Fruit fly (Drosophila melanogaster) whole organism, embryonic: ENCODE measurements around the gene CG4570.

Experiments
- Atf3 ChIP-seq: fragments of 200-800 bp; sonication (Bioruptor generic); optimal IDR thresholded peaks from 3 replicates; lab custom pipeline; 2016; ENCODE audit warnings: missing biosample characterization, missing genetic modification characterization
- Atf6 ChIP-seq: fragments of 200-800 bp; sonication (Bioruptor generic); IDR thresholded peaks from 2 replicates; pipeline ENCODE4 v1.3.6; 2022; ENCODE audit warnings: missing biosample characterization, missing genetic modification characterization
- Bdp1 ChIP-seq: fragments of 200-800 bp; sonication (Bioruptor generic); optimal IDR thresholded peaks from 3 replicates; lab custom pipeline; 2016; ENCODE audit warnings: missing biosample characterization, missing genetic modification characterization
- CG10462 ChIP-seq: fragments of 200-800 bp; sonication (Bioruptor generic); optimal IDR thresholded peaks from 2 replicates; lab custom pipeline; 2016; ENCODE audit warnings: missing biosample characterization, missing genetic modification characterization
- CG15073 ChIP-seq: fragments of 200-800 bp; sonication (Bioruptor generic); optimal IDR thresholded peaks from 2 replicates; lab custom pipeline; 2016; ENCODE audit warnings: missing biosample characterization, missing genetic modification characterization
- CG1603 ChIP-seq: fragments of 200-800 bp; sonication (Bioruptor generic); optimal IDR thresholded peaks from 2 replicates; lab custom pipeline; 2019; ENCODE audit warnings: missing biosample characterization, mild to moderate bottlenecking, missing genetic modification characterization, moderate library complexity
- CG16863 ChIP-seq: fragments of 200-800 bp; sonication (Bioruptor generic); optimal IDR thresholded peaks from 3 replicates; lab custom pipeline; 2016; ENCODE audit warnings: missing biosample characterization, missing genetic modification characterization
- CG17186 ChIP-seq: fragments of 200-800 bp; sonication (Bioruptor generic); optimal IDR thresholded peaks from 3 replicates; lab custom pipeline; 2017; ENCODE audit warnings: missing biosample characterization, missing genetic modification reagents, missing genetic modification characterization
- CG17802 ChIP-seq: fragments of 200-800 bp; sonication (Bioruptor generic); optimal IDR thresholded peaks from 2 replicates; lab custom pipeline; 2018; ENCODE audit warnings: missing biosample characterization, mild to moderate bottlenecking, missing genetic modification characterization, moderate library complexity
- CG2129 ChIP-seq: fragments of 200-800 bp; sonication (Bioruptor generic); IDR thresholded peaks from 2 replicates; pipeline ENCODE4 v1.3.6; 2022; ENCODE audit warnings: missing biosample characterization, missing genetic modification characterization; ENCODE audit not compliant: partially characterized antibody
- CG4282 ChIP-seq: fragments of 200-800 bp; sonication (Bioruptor generic); optimal IDR thresholded peaks from 2 replicates; lab custom pipeline; 2016; ENCODE audit warnings: missing biosample characterization, missing genetic modification characterization
- CG4707 ChIP-seq: fragments of 200-800 bp; sonication (Bioruptor generic); optimal IDR thresholded peaks from 2 replicates; lab custom pipeline; 2018; ENCODE audit warnings: missing biosample characterization, mild to moderate bottlenecking, missing genetic modification characterization, moderate library complexity
- CG5953 ChIP-seq: fragments of 200-800 bp; sonication (Bioruptor generic); IDR thresholded peaks from 2 replicates; pipeline ENCODE4 v1.3.6; 2022; ENCODE audit warnings: missing biosample characterization, missing genetic modification characterization
- CG6654 ChIP-seq: fragments of 200-800 bp; sonication (Bioruptor generic); optimal IDR thresholded peaks from 2 replicates; lab custom pipeline; 2017; ENCODE audit warnings: missing biosample characterization, mild to moderate bottlenecking, missing genetic modification characterization
- CG7745 ChIP-seq: fragments of 200-800 bp; sonication (Bioruptor generic); optimal IDR thresholded peaks from 2 replicates; lab custom pipeline; 2018; ENCODE audit warnings: missing biosample characterization, mild to moderate bottlenecking, missing genetic modification characterization, moderate library complexity
- CG7987 ChIP-seq: fragments of 200-800 bp; sonication (Bioruptor generic); optimal IDR thresholded peaks from 2 replicates; lab custom pipeline; 2018; ENCODE audit warnings: missing biosample characterization, mild to moderate bottlenecking, missing genetic modification characterization, moderate library complexity
- CG8944 ChIP-seq: fragments of 200-800 bp; sonication (Bioruptor generic); optimal IDR thresholded peaks from 3 replicates; lab custom pipeline; 2016; ENCODE audit warnings: missing biosample characterization, missing genetic modification characterization
- CTCF ChIP-seq: fragments of 200-800 bp; sonication (Bioruptor generic); optimal IDR thresholded peaks from 2 replicates; lab custom pipeline; 2017; ENCODE audit warnings: missing biosample characterization, mild to moderate bottlenecking, missing genetic modification characterization, moderate library complexity
- Chrac-16 ChIP-seq: fragments of 200-800 bp; sonication (Bioruptor generic); optimal IDR thresholded peaks from 3 replicates; lab custom pipeline; 2016; ENCODE audit warnings: missing biosample characterization, missing genetic modification characterization
- Dp ChIP-seq: fragments of 200-800 bp; sonication (Bioruptor generic); optimal IDR thresholded peaks from 2 replicates; lab custom pipeline; 2018; ENCODE audit warnings: missing biosample characterization, mild to moderate bottlenecking, missing genetic modification characterization, moderate library complexity
- E2f1 ChIP-seq: fragments of 200-800 bp; sonication (Bioruptor generic); IDR thresholded peaks from 2 replicates; pipeline ENCODE4 v1.3.6; 2022; ENCODE audit warnings: missing biosample characterization, missing genetic modification characterization
- ERR ChIP-seq: fragments of 200-800 bp; sonication (Bioruptor generic); optimal IDR thresholded peaks from 2 replicates; lab custom pipeline; 2016; ENCODE audit warnings: missing biosample characterization, missing genetic modification characterization
- H2.0 ChIP-seq: fragments of 200-800 bp; sonication (Bioruptor generic); IDR thresholded peaks from 2 replicates; pipeline ENCODE4 v1.3.6; 2022; ENCODE audit warnings: missing biosample characterization, missing genetic modification characterization
- Meics ChIP-seq: fragments of 200-800 bp; sonication (Bioruptor generic); optimal IDR thresholded peaks from 2 replicates; lab custom pipeline; 2017; ENCODE audit warnings: missing biosample characterization, mild to moderate bottlenecking, missing genetic modification characterization
- NK7.1 ChIP-seq: fragments of 200-800 bp; sonication (Bioruptor generic); optimal IDR thresholded peaks from 3 replicates; lab custom pipeline; 2016; ENCODE audit warnings: missing biosample characterization, missing genetic modification characterization
- Neu2 ChIP-seq: fragments of 200-800 bp; sonication (Bioruptor generic); optimal IDR thresholded peaks from 3 replicates; lab custom pipeline; 2016; ENCODE audit warnings: missing biosample characterization, missing genetic modification characterization, borderline replicate concordance
- Nf-YB ChIP-seq: fragments of 200-800 bp; sonication (Bioruptor generic); optimal IDR thresholded peaks from 3 replicates; lab custom pipeline; 2019; ENCODE audit warnings: missing biosample characterization, mild to moderate bottlenecking, missing genetic modification characterization, moderate library complexity
- Spps ChIP-seq: fragments of 200-800 bp; sonication (Bioruptor generic); optimal IDR thresholded peaks from 2 replicates; lab custom pipeline; 2018; ENCODE audit warnings: missing biosample characterization, mild to moderate bottlenecking, missing genetic modification characterization
- Sry-β ChIP-seq: fragments of 200-800 bp; sonication (Bioruptor generic); optimal IDR thresholded peaks from 2 replicates; lab custom pipeline; 2018; ENCODE audit warnings: missing biosample characterization, mild to moderate bottlenecking, missing genetic modification characterization, moderate library complexity
- Xrp1 ChIP-seq: fragments of 200-800 bp; sonication (Bioruptor generic); IDR thresholded peaks from 2 replicates; pipeline ENCODE4 v1.3.6; 2022; ENCODE audit warnings: missing biosample characterization, missing genetic modification characterization
- ap ChIP-seq: fragments of 200-800 bp; sonication (Bioruptor generic); IDR thresholded peaks from 2 replicates; pipeline ENCODE4 v1.3.6; 2022; ENCODE audit warnings: missing biosample characterization, missing genetic modification characterization
- chm ChIP-seq: fragments of 200-800 bp; sonication (Bioruptor generic); IDR thresholded peaks from 2 replicates; pipeline ENCODE4 v1.3.6; 2022; ENCODE audit warnings: missing biosample characterization, missing genetic modification characterization
- da ChIP-seq: fragments of 200-800 bp; sonication (Bioruptor generic); optimal IDR thresholded peaks from 2 replicates; lab custom pipeline; 2016; ENCODE audit warnings: missing biosample characterization, missing genetic modification characterization
- dm ChIP-seq: fragments of 200-800 bp; sonication (Bioruptor generic); optimal IDR thresholded peaks from 3 replicates; lab custom pipeline; 2016; ENCODE audit warnings: missing biosample characterization, missing genetic modification characterization
- dpn ChIP-seq, 2 experiments: fragments of 200-800 bp; sonication (Bioruptor generic); optimal IDR thresholded peaks; 3 replicates each; lab custom pipeline; 2016; ENCODE audit warnings: missing biosample characterization in 2 of 2, missing genetic modification characterization in 2 of 2
- ems ChIP-seq: fragments of 200-800 bp; sonication (Bioruptor generic); optimal IDR thresholded peaks from 3 replicates; lab custom pipeline; 2016; ENCODE audit warnings: missing biosample characterization, missing genetic modification characterization
- eve ChIP-seq, 2 experiments: fragments of >200 bp; optimal IDR thresholded peaks; 2 replicates each; lab custom pipeline; 2017; ENCODE audit warnings: missing biosample characterization in 2 of 2, missing genetic modification characterization in 2 of 2
- hbn ChIP-seq: fragments of 200-800 bp; sonication (Bioruptor generic); IDR thresholded peaks from 2 replicates; pipeline ENCODE4 v1.3.6; 2022; ENCODE audit warnings: missing biosample characterization, missing genetic modification characterization; ENCODE audit not compliant: partially characterized antibody
- lbe ChIP-seq: fragments of 200-800 bp; sonication (Bioruptor generic); optimal IDR thresholded peaks from 2 replicates; lab custom pipeline; 2016; ENCODE audit warnings: missing biosample characterization, mild to moderate bottlenecking, missing genetic modification characterization
- lilli ChIP-seq: fragments of 200-800 bp; sonication (Bioruptor generic); optimal IDR thresholded peaks from 3 replicates; lab custom pipeline; 2016; ENCODE audit warnings: missing biosample characterization, missing genetic modification characterization
- otp ChIP-seq: fragments of 200-800 bp; sonication (Bioruptor generic); IDR thresholded peaks from 3 replicates; pipeline ENCODE4, ENCODE4 v1.3.6; 2022; ENCODE audit warnings: missing biosample characterization, missing genetic modification characterization
- p53 ChIP-seq: fragments of 200-800 bp; sonication (Bioruptor generic); optimal IDR thresholded peaks from 2 replicates; lab custom pipeline; 2016; ENCODE audit warnings: missing biosample characterization, missing genetic modification characterization
- pnt ChIP-seq: fragments of 200-800 bp; sonication (Bioruptor generic); optimal IDR thresholded peaks from 3 replicates; lab custom pipeline; 2016; ENCODE audit warnings: missing biosample characterization, missing genetic modification characterization
- psq ChIP-seq: fragments of 200-800 bp; sonication (Bioruptor generic); optimal IDR thresholded peaks from 2 replicates; lab custom pipeline; 2017; ENCODE audit warnings: missing biosample characterization, missing genetic modification characterization
- ranshi ChIP-seq: fragments of 200-800 bp; sonication (Bioruptor generic); IDR thresholded peaks from 2 replicates; pipeline ENCODE4 v1.3.6; 2022; ENCODE audit warnings: missing biosample characterization, missing genetic modification characterization
- repo ChIP-seq: fragments of 200-800 bp; sonication (Bioruptor generic); optimal IDR thresholded peaks from 2 replicates; lab custom pipeline; 2016; ENCODE audit warnings: missing biosample characterization, missing genetic modification characterization
- sob ChIP-seq: fragments of 200-800 bp; sonication (Bioruptor generic); IDR thresholded peaks from 2 replicates; pipeline ENCODE4 v1.3.6; 2022; ENCODE audit warnings: missing biosample characterization, missing genetic modification characterization
- tll ChIP-seq, 2 experiments: fragments of 200-800 bp in 1 of 2; fragments of >200 bp in 1 of 2; sonication (Bioruptor generic) in 1 of 2; optimal IDR thresholded peaks; 2 replicates each; lab custom pipeline; 2017 to 2019; ENCODE audit warnings: missing biosample characterization in 2 of 2, missing genetic modification characterization in 2 of 2, mild to moderate bottlenecking in 1 of 2, moderate library complexity in 1 of 2
- trem ChIP-seq: fragments of 200-800 bp; optimal IDR thresholded peaks from 3 replicates; lab custom pipeline; 2019; ENCODE audit warnings: missing biosample characterization, mild to moderate bottlenecking, missing genetic modification characterization, moderate library complexity
- unc-4 ChIP-seq: fragments of 200-800 bp; sonication (Bioruptor generic); IDR thresholded peaks from 2 replicates; pipeline ENCODE4 v1.3.6; 2022; ENCODE audit warnings: missing biosample characterization, missing genetic modification characterization; ENCODE audit not compliant: partially characterized antibody
- vnd ChIP-seq: fragments of 200-800 bp; sonication (Bioruptor generic); IDR thresholded peaks from 3 replicates; pipeline ENCODE4 v1.3.6; 2022; ENCODE audit warnings: missing biosample characterization, missing genetic modification characterization; ENCODE audit not compliant: partially characterized antibody
- zen ChIP-seq: fragments of 200-800 bp; sonication (Bioruptor generic); optimal IDR thresholded peaks from 3 replicates; lab custom pipeline; 2018; ENCODE audit warnings: missing biosample characterization, mild to moderate bottlenecking, missing genetic modification characterization, moderate library complexity

The CG4570 gene

DNA sequence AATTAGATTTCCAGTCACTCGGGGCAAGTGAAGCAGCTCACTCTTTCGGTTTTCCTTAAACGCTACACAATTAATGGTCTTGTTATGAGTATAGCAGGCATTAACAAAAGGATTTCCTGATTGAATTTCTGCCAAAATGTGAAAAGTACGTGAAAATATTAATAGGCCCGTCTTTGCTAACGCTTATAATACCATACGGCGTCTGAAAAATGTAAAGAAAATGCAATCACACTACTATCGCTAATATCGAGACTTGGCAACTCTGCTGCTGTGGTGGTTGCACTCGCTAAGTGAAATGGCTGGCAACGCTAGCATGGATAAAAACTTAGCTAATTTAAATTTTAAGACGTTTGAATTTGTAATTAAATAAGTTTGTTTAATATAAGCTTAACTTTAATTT is 36.7 kb downstream of the CG4570 start, which contains the start of gene CG6621 (continued):
- TF ChIP-seq hbn (GFP tag; lab: Robert Waterston, UW) = 0 out of 2 replicates have a peak, but pooled peaks have one; percentile 33
- no peak for TF ChIP-seq Atf3 (GFP tag; lab: Kevin White, UChicago)
- TF ChIP-seq ems (GFP tag; lab: Kevin White, UChicago) = peak; percentile 46
- TF ChIP-seq CG15073 (GFP tag; lab: Kevin White, UChicago) = no peak
- no peak for TF ChIP-seq Atf6 (GFP tag; lab: Robert Waterston, UW)
- no peak for TF ChIP-seq CG2129 (GFP tag; lab: Robert Waterston, UW)
- no peak for TF ChIP-seq ap (GFP tag; lab: Robert Waterston, UW)
- TF ChIP-seq Meics (GFP tag; lab: Kevin White, UChicago) = no peak
- TF ChIP-seq zen (tag; lab: Kevin White, UChicago) = peak; percentile 52
- TF ChIP-seq CG17802 = no peak
- TF ChIP-seq lilli (GFP tag; lab: Kevin White, UChicago) = peak; percentile 3
- TF ChIP-seq NK7.1 (GFP tag; lab: Kevin White, UChicago) = no peak
- TF ChIP-seq CG1603 (tag; lab: Kevin White, UChicago) = peak; percentile 88
- no peak for TF ChIP-seq H2.0
- no peak for TF ChIP-seq da (GFP tag; lab: Kevin White, UChicago)
- TF ChIP-seq Bdp1 (GFP tag; lab: Kevin White, UChicago) = peak; percentile 44
- no peak for TF ChIP-seq CG16863
- no peak for TF ChIP-seq E2f1
- TF ChIP-seq tll (GFP tag; optimal IDR thresholded peaks at IDR 0.05; lab: Kevin White, UChicago) = no peak
- TF ChIP-seq Neu2 (GFP tag; lab: Kevin White, UChicago) = no peak
- no peak for TF ChIP-seq CG5953
- TF ChIP-seq CG7745 = no peak
- TF ChIP-seq eve (GFP tag; optimal IDR thresholded peaks at IDR 0.05; lab: Kevin White, UChicago) = no peak
- no peak for TF ChIP-seq ERR (GFP tag; lab: Kevin White, UChicago)
- TF ChIP-seq trem = peak; percentile 89
- TF ChIP-seq otp (GFP tag; lab: Robert Waterston, UW) = no peak
- no peak for TF ChIP-seq repo (GFP tag; lab: Kevin White, UChicago)
- TF ChIP-seq chm = no peak
- TF ChIP-seq CG6654 (GFP tag; lab: Kevin White, UChicago) = no peak
- peak; percentile 27 for TF ChIP-seq p53 (GFP tag; lab: Kevin White, UChicago)
- no peak for TF ChIP-seq Spps (tag; lab: Kevin White, UChicago)
- peak in 1 of 2 experiments; percentile 10 for TF ChIP-seq dpn (GFP tag; optimal IDR thresholded peaks at IDR 0.05; lab: Kevin White, UChicago)
- TF ChIP-seq CG4707 (GFP tag; lab: Kevin White, UChicago) = no peak
- TF ChIP-seq sob = no peak
- TF ChIP-seq CG7987 (GFP tag; lab: Kevin White, UChicago) = no peak
- TF ChIP-seq Dp (GFP tag; lab: Kevin White, UChicago) = peak; percentile 73
- TF ChIP-seq unc-4 (GFP tag; lab: Robert Waterston, UW) = peak; percentile 54
- TF ChIP-seq CG17186 = no peak
- no peak for TF ChIP-seq Chrac-16 (GFP tag; lab: Kevin White, UChicago)
- no peak for TF ChIP-seq CG4282
- TF ChIP-seq lbe (GFP tag; lab: Kevin White, UChicago) = no peak
- TF ChIP-seq CG8944 = no peak
- TF ChIP-seq ranshi (GFP tag; lab: Robert Waterston, UW) = 0 out of 2 replicates have a peak, but pooled peaks have one; percentile 19
- TF ChIP-seq Sry-β = no peak
- TF ChIP-seq Nf-YB (GFP tag; lab: Kevin White, UChicago) = no peak
- TF ChIP-seq CTCF (GFP tag; lab: Kevin White, UChicago) = peak; percentile 66
- TF ChIP-seq Xrp1 (GFP tag; lab: Robert Waterston, UW) = no peak
- TF ChIP-seq vnd (GFP tag; lab: Robert Waterston, UW) = peak; percentile 37; the same call in 1 of the 3 replicates
- no peak for TF ChIP-seq CG10462 (GFP tag; lab: Kevin White, UChicago)
- no peak for TF ChIP-seq pnt
- peak; percentile 11 for TF ChIP-seq dm (GFP tag; lab: Kevin White, UChicago)
- no peak for TF ChIP-seq psq (GFP tag; lab: Kevin White, UChicago)
